Fruit fly (Drosophila melanogaster): Measurements from ENCODE around the gene JMJD4.

The JMJD4 gene

DNA sequence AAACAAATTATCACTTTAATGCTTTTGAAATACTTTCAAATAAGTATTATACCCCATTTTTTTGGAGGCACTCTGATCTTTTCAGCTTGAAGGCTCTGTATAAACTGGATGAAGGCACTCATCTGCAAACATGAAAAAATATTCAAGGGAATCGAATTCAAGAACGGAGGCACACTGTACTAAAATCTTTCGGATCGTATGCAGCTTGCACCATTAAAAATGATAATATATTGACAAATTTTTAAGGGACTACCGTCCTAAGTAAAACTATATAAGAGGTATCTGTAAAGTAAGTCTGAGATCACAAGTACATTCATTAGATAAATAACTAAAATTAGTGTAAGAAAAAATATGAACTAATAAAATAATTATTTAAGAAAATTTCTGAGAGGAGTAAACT, 46.0 kb downstream of the JMJD4 start, which contains the start of gene CG44476:
TSS of gene CG44476 (minus strand) at position 101 of the 400 bp plus-strand sequence.
- TF ChIP-seq CG7101 (tag; optimal IDR thresholded peaks at IDR 0.05) (peak; percentile 31), bab1 (GFP tag; optimal IDR thresholded peaks at IDR 0.05) (no peak)

DNA sequence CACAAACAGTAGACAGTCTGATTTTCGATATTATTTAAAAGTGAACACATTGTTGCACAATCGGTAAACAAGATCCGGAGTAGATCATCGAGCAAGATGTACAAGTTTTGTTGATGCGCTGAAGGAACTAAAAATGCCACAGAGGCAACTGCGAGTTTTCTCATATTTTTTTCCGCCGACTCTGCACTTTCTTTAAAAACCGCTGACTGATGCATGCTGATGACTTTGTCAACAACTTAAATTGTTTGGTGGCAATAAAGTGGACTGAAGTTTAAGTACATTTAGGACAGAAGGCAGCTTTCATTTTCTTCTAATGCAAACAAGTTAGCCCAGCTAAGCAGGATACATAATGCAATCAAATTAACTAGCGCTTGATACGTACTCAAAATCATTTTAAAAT, 46.6 kb downstream of the JMJD4 start:
- no peak for TF ChIP-seq CG11617 (GFP tag; optimal IDR thresholded peaks at IDR 0.05)
- peak; percentile 94 for TF ChIP-seq tj (GFP tag; optimal IDR thresholded peaks at IDR 0.05)
